Fruit fly (Drosophila melanogaster) whole organism: ENCODE results near the gene Uch.

Experiments
- CG8478 ChIP-seq: fragments of >200 bp; optimal IDR thresholded peaks from 2 replicates; lab custom pipeline; 2018; ENCODE audit warnings: inconsistent platforms
- Dll ChIP-seq: fragments of >200 bp; optimal IDR thresholded peaks from 2 replicates; lab custom pipeline; 2017
- EcR ChIP-seq, 2 experiments: fragments of >200 bp; optimal IDR thresholded peaks; 2 replicates each; lab custom pipeline; 2017; ENCODE audit warnings: missing biosample characterization in 2 of 2, missing genetic modification characterization in 2 of 2, missing genetic modification reagents in 2 of 2
- pan ChIP-seq: fragments of >200 bp; optimal IDR thresholded peaks from 2 replicates; lab custom pipeline; 2017
- psq ChIP-seq: fragments of >200 bp; optimal IDR thresholded peaks from 2 replicates; lab custom pipeline; 2017
- usp ChIP-seq: fragments of >200 bp; optimal IDR thresholded peaks from 2 replicates; lab custom pipeline; 2017; ENCODE audit warnings: missing biosample characterization, missing genetic modification characterization, mixed read lengths

DNA sequence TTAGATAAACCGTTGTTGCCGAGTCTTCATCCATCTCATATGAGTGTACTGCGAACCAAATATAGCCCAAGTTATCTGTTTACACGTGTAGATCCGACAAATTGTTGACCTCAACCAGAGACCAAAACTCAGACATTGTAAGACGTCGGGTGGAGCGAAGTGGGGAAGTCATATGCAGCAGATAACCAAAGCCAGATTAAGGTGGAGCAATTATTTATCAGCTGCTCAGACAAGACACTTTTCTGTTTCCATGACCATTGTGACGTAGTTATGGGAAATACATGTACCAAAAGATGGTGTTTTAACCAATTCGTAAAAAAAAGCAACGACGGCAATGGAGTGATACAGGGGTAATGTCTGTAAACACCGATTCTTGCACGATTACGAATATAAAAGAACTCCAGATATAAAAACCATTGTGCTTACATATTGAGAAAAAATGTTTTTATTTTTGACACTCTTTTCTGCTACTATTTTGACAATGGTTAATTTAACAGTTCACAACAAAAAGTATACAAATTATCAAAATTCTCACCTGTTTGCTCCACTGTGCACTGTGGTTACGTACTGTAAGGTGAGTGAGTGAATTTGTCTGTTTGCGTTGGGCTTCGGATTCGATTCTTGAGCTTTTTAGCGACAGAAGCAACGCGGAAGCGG is 36.6 kb downstream of the Uch start:
- TF ChIP-seq usp (GFP tag; lab: Kevin White, UChicago) (no peak), psq (lab: Kevin White, UChicago) (no peak), EcR (GFP tag; optimal IDR thresholded peaks at IDR 0.05; lab: Kevin White, UChicago) (no peak), pan (lab: Kevin White, UChicago) (no peak), Dll (lab: Kevin White, UChicago) (no peak), CG8478 (no peak)
